Fruit fly (Drosophila melanogaster) whole organism, adult: ENCODE measurements around the gene Root.

Experiments
- CG11617 ChIP-seq: fragments of 200-800 bp; sonication (Bioruptor generic); optimal IDR thresholded peaks from 2 replicates; lab custom pipeline; 2017; ENCODE audit warnings: mild to moderate bottlenecking, missing biosample characterization, missing genetic modification reagents, missing genetic modification characterization
- CG12768 ChIP-seq: fragments of 200-800 bp; sonication (Bioruptor generic); optimal IDR thresholded peaks from 2 replicates; lab custom pipeline; 2017; ENCODE audit warnings: missing biosample characterization, missing genetic modification characterization, mild to moderate bottlenecking, moderate library complexity, missing genetic modification reagents
- CG14711 ChIP-seq: fragments of 200-800 bp; sonication (Bioruptor generic); optimal IDR thresholded peaks from 2 replicates; lab custom pipeline; 2018; ENCODE audit warnings: missing biosample characterization, mild to moderate bottlenecking, missing genetic modification characterization, moderate library complexity
- CG1620 ChIP-seq: fragments of 200-800 bp; sonication (Bioruptor generic); optimal IDR thresholded peaks from 2 replicates; lab custom pipeline; 2016; ENCODE audit warnings: missing biosample characterization, missing genetic modification characterization
- CG33017 ChIP-seq: fragments of 200-800 bp; sonication (Bioruptor generic); optimal IDR thresholded peaks from 2 replicates; lab custom pipeline; 2018; ENCODE audit warnings: missing biosample characterization, mild to moderate bottlenecking, missing genetic modification characterization, moderate library complexity
- CG5204 ChIP-seq: fragments of 200-800 bp; sonication (Bioruptor generic); optimal IDR thresholded peaks from 2 replicates; lab custom pipeline; 2016; ENCODE audit warnings: missing biosample characterization, missing genetic modification characterization
- CG7045 ChIP-seq: fragments of 200-800 bp; sonication (Bioruptor generic); optimal IDR thresholded peaks from 2 replicates; lab custom pipeline; 2017; ENCODE audit warnings: missing biosample characterization, mild to moderate bottlenecking, missing genetic modification characterization
- CG7101 ChIP-seq: fragments of 200-800 bp; sonication (Bioruptor generic); optimal IDR thresholded peaks from 2 replicates; lab custom pipeline; 2018; ENCODE audit warnings: missing biosample characterization, mild to moderate bottlenecking, missing genetic modification characterization, moderate library complexity
- Clk ChIP-seq: fragments of 200-800 bp; sonication (Bioruptor generic); optimal IDR thresholded peaks from 2 replicates; lab custom pipeline; 2017; ENCODE audit warnings: missing biosample characterization, missing genetic modification characterization
- Crg-1 ChIP-seq: fragments of 200-800 bp; sonication (Bioruptor generic); optimal IDR thresholded peaks from 2 replicates; lab custom pipeline; 2016; ENCODE audit warnings: missing biosample characterization, missing genetic modification characterization
- Hr96 ChIP-seq: fragments of 200-800 bp; sonication (Bioruptor generic); optimal IDR thresholded peaks from 2 replicates; lab custom pipeline; 2016; ENCODE audit warnings: missing biosample characterization, missing genetic modification characterization
- Mnt ChIP-seq: fragments of 200-800 bp; sonication (Bioruptor generic); optimal IDR thresholded peaks from 2 replicates; lab custom pipeline; 2016; ENCODE audit warnings: missing biosample characterization, mild to moderate bottlenecking, missing genetic modification characterization
- bab1 ChIP-seq: fragments of 200-800 bp; sonication (Bioruptor generic); optimal IDR thresholded peaks from 3 replicates; lab custom pipeline; 2019; ENCODE audit warnings: missing biosample characterization, mild to moderate bottlenecking, missing genetic modification characterization, moderate library complexity
- cic ChIP-seq: fragments of 200-800 bp; sonication (Bioruptor generic); optimal IDR thresholded peaks from 2 replicates; lab custom pipeline; 2017; ENCODE audit warnings: missing biosample characterization, mild to moderate bottlenecking, missing genetic modification characterization, moderate library complexity
- cnc ChIP-seq, 2 experiments: fragments of >200 bp; optimal IDR thresholded peaks; 2 replicates each; lab custom pipeline; 2017
- kay ChIP-seq: fragments of 200-800 bp; sonication (Bioruptor generic); peaks from one replicate; lab custom pipeline; 2016; ENCODE audit warnings: missing biosample characterization, missing genetic modification characterization, borderline replicate concordance
- ovo ChIP-seq: fragments of 200-800 bp; sonication (Bioruptor generic); optimal IDR thresholded peaks from 2 replicates; lab custom pipeline; 2016; ENCODE audit warnings: missing biosample characterization, missing genetic modification characterization
- pad ChIP-seq: fragments of 200-800 bp; sonication (Bioruptor generic); optimal IDR thresholded peaks from 3 replicates; lab custom pipeline; 2017; ENCODE audit warnings: missing biosample characterization, missing genetic modification characterization, mild to moderate bottlenecking, moderate library complexity, missing genetic modification reagents
- tj ChIP-seq: fragments of 200-800 bp; sonication (Bioruptor generic); optimal IDR thresholded peaks from 3 replicates; lab custom pipeline; 2017; ENCODE audit warnings: missing biosample characterization, mild to moderate bottlenecking, missing genetic modification characterization, moderate library complexity
- toe ChIP-seq: fragments of 200-800 bp; sonication (Bioruptor generic); optimal IDR thresholded peaks from 2 replicates; lab custom pipeline; 2016; ENCODE audit warnings: missing biosample characterization, missing genetic modification characterization

Root gene

DNA sequence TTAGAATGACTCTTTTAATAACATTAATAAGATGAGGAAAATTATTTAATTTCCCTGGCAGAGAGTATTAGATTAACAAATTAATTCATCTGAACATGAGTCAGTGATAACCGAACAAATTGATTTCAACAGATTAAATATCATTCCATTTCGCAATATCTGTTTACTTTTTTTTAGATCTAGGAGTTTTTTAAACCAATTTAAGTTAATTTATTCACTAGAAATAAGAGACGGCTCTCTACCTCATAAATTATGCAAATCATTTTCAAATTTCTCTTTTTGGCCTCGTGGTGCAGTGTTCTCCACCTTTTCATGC, at the start of gene Root:
Gene Root, plus strand, starts transcription at position 217 of the 316 bp plus-strand sequence.
- no peak for TF ChIP-seq CG14711 (tag; lab: Kevin White, UChicago)
- TF ChIP-seq bab1 (GFP tag; lab: Kevin White, UChicago): no peak
- no peak for TF ChIP-seq cnc (optimal IDR thresholded peaks at IDR 0.05; lab: Kevin White, UChicago)
- no peak for TF ChIP-seq CG33017 (tag; lab: Kevin White, UChicago)
- TF ChIP-seq Mnt (GFP tag; lab: Kevin White, UChicago): no peak
- no peak for TF ChIP-seq Hr96
- TF ChIP-seq CG5204 (GFP tag; lab: Kevin White, UChicago): no peak

DNA sequence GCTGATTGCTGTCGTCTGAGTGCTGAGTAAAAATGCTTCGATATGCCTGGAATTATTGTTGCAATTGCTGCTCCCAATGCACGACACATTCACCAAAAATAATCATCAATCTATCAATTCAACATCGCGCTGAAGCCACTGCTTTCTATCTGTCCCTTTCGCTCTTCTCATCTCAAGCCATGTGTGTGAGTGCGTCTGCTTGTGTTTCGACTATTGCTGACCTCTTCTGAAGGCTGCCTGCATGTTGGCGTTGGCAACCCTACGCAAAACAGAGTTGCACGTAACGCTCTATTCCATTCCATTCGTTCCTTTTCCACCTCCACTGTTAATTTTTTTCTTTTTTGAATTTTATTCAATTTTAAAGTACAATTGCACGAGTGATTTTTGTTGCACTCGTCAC, 47.4 kb upstream of the Root start:
- TF ChIP-seq toe (no peak), Hr96 (no peak), CG14711 (tag; lab: Kevin White, UChicago) (no peak), cic (GFP tag; lab: Kevin White, UChicago) (no peak), CG7101 (tag; lab: Kevin White, UChicago) (no peak), ovo (GFP tag; lab: Kevin White, UChicago) (no peak), Crg-1 (GFP tag; lab: Kevin White, UChicago) (no peak), CG5204 (GFP tag; lab: Kevin White, UChicago) (no peak), CG11617 (GFP tag; lab: Kevin White, UChicago) (no peak), pad (GFP tag; lab: Kevin White, UChicago) (no peak), Mnt (GFP tag; lab: Kevin White, UChicago) (no peak), tj (GFP tag; lab: Kevin White, UChicago) (no peak), CG1620 (no peak), Clk (GFP tag; lab: Kevin White, UChicago) (no peak), CG12768 (GFP tag; lab: Kevin White, UChicago) (no peak)

DNA sequence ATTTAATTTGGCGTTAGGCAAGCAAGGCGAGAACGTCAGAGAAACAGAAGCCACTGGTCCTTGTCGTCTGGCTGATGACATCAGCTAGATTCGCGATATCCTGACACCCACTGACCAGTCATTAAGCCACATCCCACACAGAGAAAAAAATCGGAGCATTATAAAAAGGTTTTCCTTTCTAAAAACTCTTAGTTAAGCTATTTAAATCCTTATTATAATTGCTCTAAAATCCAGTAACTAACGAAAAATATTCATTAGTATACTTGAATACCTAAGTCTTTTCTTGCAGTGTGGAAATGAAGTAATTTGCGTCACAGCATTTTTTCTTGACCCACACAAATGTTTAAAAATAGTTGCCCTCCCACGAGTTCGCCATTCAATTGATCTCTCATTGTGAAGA, 44.3 kb upstream of the Root start:
- TF ChIP-seq Clk (GFP tag; lab: Kevin White, UChicago): no peak
- no peak for TF ChIP-seq CG7045 (GFP tag; lab: Kevin White, UChicago)

DNA sequence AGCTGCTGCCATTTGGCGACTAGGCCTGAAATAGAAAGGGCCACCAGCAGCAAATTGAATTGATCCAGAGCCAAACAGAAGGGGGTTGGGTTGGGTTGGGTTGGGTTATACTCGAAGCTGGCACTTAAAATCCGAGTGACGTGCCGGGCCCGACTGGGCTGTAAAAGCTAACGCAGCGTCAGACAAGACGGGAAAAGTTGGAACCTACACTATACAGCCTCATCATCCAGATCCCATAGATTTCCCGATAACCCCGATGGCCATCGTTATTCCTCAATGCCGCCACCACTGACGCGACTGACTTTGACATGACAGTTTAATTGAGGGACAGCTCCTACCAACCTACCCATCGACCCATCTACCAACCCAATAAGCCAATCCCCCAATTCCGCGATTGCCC, 43.1 kb upstream of the Root start:
- TF ChIP-seq cic (GFP tag; lab: Kevin White, UChicago) (no peak), CG14711 (tag; lab: Kevin White, UChicago) (no peak), Clk (GFP tag; lab: Kevin White, UChicago) (no peak), bab1 (GFP tag; lab: Kevin White, UChicago) (no peak), CG33017 (tag; lab: Kevin White, UChicago) (no peak), ovo (GFP tag; lab: Kevin White, UChicago) (no peak), Mnt (GFP tag; lab: Kevin White, UChicago) (no peak), toe (no peak), pad (GFP tag; lab: Kevin White, UChicago) (no peak), CG1620 (no peak), Hr96 (no peak), CG7101 (tag; lab: Kevin White, UChicago) (no peak), CG7045 (GFP tag; lab: Kevin White, UChicago) (no peak), CG12768 (GFP tag; lab: Kevin White, UChicago) (no peak), tj (GFP tag; lab: Kevin White, UChicago) (no peak), CG5204 (GFP tag; lab: Kevin White, UChicago) (no peak)

DNA sequence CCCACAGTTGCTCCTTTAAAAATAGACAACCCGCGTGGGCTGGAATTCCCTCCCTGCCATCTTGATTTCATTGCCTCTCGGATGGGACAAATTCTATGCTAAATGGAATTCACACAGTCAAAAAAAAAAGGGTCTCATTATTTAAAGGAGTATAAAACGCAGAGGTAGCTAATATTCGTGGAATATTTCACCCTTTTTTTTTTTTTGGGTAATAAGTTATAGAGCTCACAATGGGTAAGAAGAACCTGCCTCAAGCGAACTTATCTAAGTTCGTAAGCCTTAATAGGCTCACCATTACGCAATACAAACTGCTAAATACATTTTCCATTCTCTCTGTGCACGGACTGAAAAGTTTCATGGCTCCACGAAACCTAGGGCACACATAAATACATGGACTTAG, 39.4 kb upstream of the Root start:
- TF ChIP-seq kay (no peak), Mnt (GFP tag; lab: Kevin White, UChicago) (no peak), CG11617 (GFP tag; lab: Kevin White, UChicago) (no peak)

DNA sequence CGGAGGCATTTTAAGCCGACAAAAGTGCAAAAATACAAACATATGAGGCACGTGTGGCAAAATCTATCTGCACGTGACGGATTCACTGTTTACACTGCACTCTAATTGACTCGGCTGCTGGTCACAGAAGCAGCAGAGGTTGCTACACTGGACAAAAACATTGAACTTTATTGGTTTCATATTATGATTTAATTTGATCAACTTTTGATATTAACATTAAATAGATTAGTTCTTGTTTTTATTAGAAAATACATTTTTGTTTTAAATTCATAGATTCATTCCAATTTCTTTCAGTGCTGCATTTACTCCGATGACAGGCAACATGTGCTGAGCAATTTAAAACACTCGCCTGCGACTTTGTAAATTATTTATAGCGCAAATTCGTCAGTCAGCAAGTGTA, 34.0 kb upstream of the Root start:
- peak; percentile 16 for TF ChIP-seq CG14711 (tag; lab: Kevin White, UChicago)
- no peak for TF ChIP-seq tj (GFP tag; lab: Kevin White, UChicago)
- peak; percentile 7 for TF ChIP-seq CG1620
- TF ChIP-seq Mnt (GFP tag; lab: Kevin White, UChicago): no peak
- no peak for TF ChIP-seq CG12768 (GFP tag; lab: Kevin White, UChicago)
- no peak for TF ChIP-seq CG11617 (GFP tag; lab: Kevin White, UChicago)
- TF ChIP-seq bab1 (GFP tag; lab: Kevin White, UChicago): peak; percentile 5
- no peak for TF ChIP-seq cnc (optimal IDR thresholded peaks at IDR 0.05; lab: Kevin White, UChicago)
- TF ChIP-seq CG33017 (tag; lab: Kevin White, UChicago): no peak
- TF ChIP-seq kay: peak; percentile 34
- TF ChIP-seq Hr96: no peak
- no peak for TF ChIP-seq CG7045 (GFP tag; lab: Kevin White, UChicago)
- no peak for TF ChIP-seq Crg-1 (GFP tag; lab: Kevin White, UChicago)
- TF ChIP-seq cic (GFP tag; lab: Kevin White, UChicago): no peak

DNA sequence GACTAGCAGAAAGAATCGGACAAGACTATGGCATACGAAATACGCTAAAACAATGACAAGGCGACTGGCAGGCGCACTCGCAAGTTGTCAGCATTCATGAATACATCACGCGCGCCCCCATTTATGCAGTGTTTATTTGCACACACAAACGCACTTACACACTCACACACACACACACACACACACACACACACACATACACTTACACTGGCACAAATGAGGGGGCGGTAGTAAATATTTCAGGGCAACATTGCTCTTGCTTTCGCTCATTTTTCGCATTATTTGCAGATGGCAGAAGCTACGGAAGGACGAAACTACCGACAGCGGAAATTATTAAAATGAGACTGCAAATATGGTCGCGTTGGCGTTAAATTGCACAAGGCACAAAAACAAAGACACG, 33.5 kb upstream of the Root start:
- no peak for TF ChIP-seq Clk (GFP tag; lab: Kevin White, UChicago)
- TF ChIP-seq ovo (GFP tag; lab: Kevin White, UChicago): no peak
- TF ChIP-seq CG5204 (GFP tag; lab: Kevin White, UChicago): no peak
- no peak for TF ChIP-seq kay
- no peak for TF ChIP-seq CG33017 (tag; lab: Kevin White, UChicago)
- TF ChIP-seq CG12768 (GFP tag; lab: Kevin White, UChicago): no peak
- TF ChIP-seq CG7101 (tag; lab: Kevin White, UChicago): no peak
- TF ChIP-seq pad (GFP tag; lab: Kevin White, UChicago): no peak
- TF ChIP-seq Crg-1 (GFP tag; lab: Kevin White, UChicago): no peak
- TF ChIP-seq cnc (optimal IDR thresholded peaks at IDR 0.05; lab: Kevin White, UChicago): no peak
- no peak for TF ChIP-seq cic (GFP tag; lab: Kevin White, UChicago)
- no peak for TF ChIP-seq tj (GFP tag; lab: Kevin White, UChicago)
- no peak for TF ChIP-seq toe
- TF ChIP-seq CG7045 (GFP tag; lab: Kevin White, UChicago): no peak
- TF ChIP-seq CG14711 (tag; lab: Kevin White, UChicago): no peak
- no peak for TF ChIP-seq Mnt (GFP tag; lab: Kevin White, UChicago)
- no peak for TF ChIP-seq Hr96
